Worm (Caenorhabditis elegans): ENCODE data around the gene str-123.

Gene str-123

DNA sequence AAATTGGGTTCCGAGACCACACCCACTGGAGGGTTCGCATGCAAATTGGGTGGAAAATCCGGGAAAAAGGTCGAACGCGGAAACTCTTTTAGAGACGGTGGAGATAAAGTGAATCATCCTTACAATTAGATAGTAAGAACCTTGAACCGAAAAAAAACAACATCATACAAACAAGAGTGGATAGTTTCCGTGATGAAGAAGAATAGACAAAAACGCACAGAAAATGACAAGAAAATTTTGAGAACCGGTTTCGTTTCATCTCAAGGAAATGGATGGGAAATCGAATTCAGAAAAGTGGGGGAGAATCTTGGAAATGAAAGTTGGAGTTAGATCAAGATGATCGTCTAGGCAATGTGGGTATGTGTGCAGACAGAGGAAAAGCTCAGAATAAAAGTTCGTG lies 25.2 kb downstream of the str-123 start:
- no peak for TF ChIP-seq lin-38 (GFP tag; IDR thresholded peaks at IDR 0.05)
- TF ChIP-seq dve-1 (tag; optimal IDR thresholded peaks at IDR 0.05; ENCODE audit: insufficient read depth), result no peak
- peak; percentile 23 for TF ChIP-seq aha-1 (tag)
- TF ChIP-seq dmd-9 (GFP tag; IDR thresholded peaks at IDR 0.05), result no peak
- TF ChIP-seq nhr-48 (tag; optimal IDR thresholded peaks at IDR 0.05), result no peak

DNA sequence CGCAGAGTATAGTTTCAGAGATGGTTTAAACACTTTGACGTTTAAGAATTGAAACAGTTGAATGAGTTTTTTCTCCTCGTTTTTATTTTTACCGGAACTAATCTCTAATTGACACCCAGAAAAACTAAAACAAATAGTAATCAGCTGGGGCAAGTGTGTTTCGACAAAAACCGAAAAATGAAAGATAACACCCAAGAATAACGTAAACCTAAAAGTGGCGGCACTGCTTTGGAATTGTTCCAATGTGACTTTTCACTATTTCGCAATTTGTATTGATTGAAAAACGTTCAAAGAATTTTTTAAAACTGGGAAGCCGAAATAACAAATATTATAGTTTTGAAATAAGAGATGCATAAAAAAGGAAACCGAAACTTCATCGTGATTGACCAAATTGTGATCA lies 28.6 kb downstream of the str-123 start:
- no peak for TF ChIP-seq dmd-9 (GFP tag; IDR thresholded peaks at IDR 0.05)
- TF ChIP-seq ctbp-1 (GFP tag; IDR thresholded peaks at IDR 0.05), result no peak
- TF ChIP-seq attf-4 (tag; optimal IDR thresholded peaks at IDR 0.05), result no peak
- no peak for TF ChIP-seq daf-19 (GFP tag; conservative IDR thresholded peaks at IDR 0.05)
- no peak for TF ChIP-seq daf-16 (GFP tag; optimal IDR thresholded peaks at IDR 0.05)
- peak; percentile 74 for TF ChIP-seq daf-16 (tag; optimal IDR thresholded peaks at IDR 0.05)
- TF ChIP-seq egl-27 (tag; optimal IDR thresholded peaks at IDR 0.05), result no peak
- no peak for TF ChIP-seq fkh-10 (GFP tag; optimal IDR thresholded peaks at IDR 0.05)
- no peak for TF ChIP-seq set-16 (GFP tag; IDR thresholded peaks at IDR 0.05)
- TF ChIP-seq nhr-111 (GFP tag; optimal IDR thresholded peaks at IDR 0.05), result no peak
- TF ChIP-seq nhr-28 (tag; optimal IDR thresholded peaks at IDR 0.05), result peak; percentile 33
- TF ChIP-seq dmd-6 (GFP tag; IDR thresholded peaks at IDR 0.05), result peak; percentile 20; the same call in 1 of the 2 replicates
- TF ChIP-seq lin-15B (tag; optimal IDR thresholded peaks at IDR 0.05), result no peak
- TF ChIP-seq mdl-1 (tag; optimal IDR thresholded peaks at IDR 0.05), result no peak
- TF ChIP-seq vab-7 (GFP tag; IDR thresholded peaks at IDR 0.05), result no peak
- no peak for TF ChIP-seq ama-1 (optimal IDR thresholded peaks at IDR 0.05)
- TF ChIP-seq egl-43 (GFP tag; IDR thresholded peaks at IDR 0.05), result no peak
- no peak for TF ChIP-seq F44E2.7 (GFP tag; IDR thresholded peaks at IDR 0.05)
- no peak for TF ChIP-seq aha-1 (tag)
- no peak for TF ChIP-seq ceh-20 (GFP tag; IDR thresholded peaks at IDR 0.05)
- no peak for TF ChIP-seq dve-1 (tag; optimal IDR thresholded peaks at IDR 0.05; ENCODE audit: insufficient read depth)
- no peak for TF ChIP-seq mes-2 (tag; optimal IDR thresholded peaks at IDR 0.05; ENCODE audit: poor library complexity, severe bottlenecking)
- no peak for TF ChIP-seq aly-2 (tag; optimal IDR thresholded peaks at IDR 0.05)
- TF ChIP-seq pqm-1 (tag; optimal IDR thresholded peaks at IDR 0.05), result peak; percentile 24
- TF ChIP-seq F10B5.3 (tag; optimal IDR thresholded peaks at IDR 0.05), result no peak
- TF ChIP-seq madf-5 (GFP tag; IDR thresholded peaks at IDR 0.05), result no peak
- no peak for TF ChIP-seq php-3 (GFP tag; IDR thresholded peaks at IDR 0.05)
- TF ChIP-seq F26F4.8 (GFP tag; conservative IDR thresholded peaks at IDR 0.05), result no peak
- no peak for TF ChIP-seq nhr-11 (tag; optimal IDR thresholded peaks at IDR 0.05)

DNA sequence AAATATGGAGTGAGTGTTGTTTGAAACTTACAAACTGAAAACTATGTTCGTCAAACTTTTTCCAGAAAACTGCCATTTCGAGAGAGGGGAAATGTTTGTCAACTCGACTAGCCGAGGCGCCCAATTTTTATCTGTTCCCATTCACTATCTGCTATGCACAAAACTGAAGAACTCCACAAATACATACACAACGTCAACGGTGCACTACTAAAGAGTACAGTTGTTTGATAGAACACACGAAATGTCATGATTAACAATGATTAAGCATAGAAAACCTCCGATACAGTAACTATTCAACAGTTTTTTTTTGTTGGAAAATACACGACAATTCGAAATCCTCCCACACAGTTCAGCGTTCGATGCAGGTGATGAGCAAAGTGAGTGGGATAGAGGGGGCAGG lies 29.4 kb downstream of the str-123 start:
- TF ChIP-seq nhr-28 (tag; optimal IDR thresholded peaks at IDR 0.05), result peak; percentile 62
- TF ChIP-seq pqm-1 (tag; optimal IDR thresholded peaks at IDR 0.05), result peak; percentile 32
- TF ChIP-seq unc-130 (GFP tag; optimal IDR thresholded peaks at IDR 0.05), result no peak
- TF ChIP-seq mep-1 (tag; optimal IDR thresholded peaks at IDR 0.05), result no peak
- no peak for TF ChIP-seq daf-16 (GFP tag; optimal IDR thresholded peaks at IDR 0.05)
- TF ChIP-seq daf-16 (tag; optimal IDR thresholded peaks at IDR 0.05), result peak; percentile 75

DNA sequence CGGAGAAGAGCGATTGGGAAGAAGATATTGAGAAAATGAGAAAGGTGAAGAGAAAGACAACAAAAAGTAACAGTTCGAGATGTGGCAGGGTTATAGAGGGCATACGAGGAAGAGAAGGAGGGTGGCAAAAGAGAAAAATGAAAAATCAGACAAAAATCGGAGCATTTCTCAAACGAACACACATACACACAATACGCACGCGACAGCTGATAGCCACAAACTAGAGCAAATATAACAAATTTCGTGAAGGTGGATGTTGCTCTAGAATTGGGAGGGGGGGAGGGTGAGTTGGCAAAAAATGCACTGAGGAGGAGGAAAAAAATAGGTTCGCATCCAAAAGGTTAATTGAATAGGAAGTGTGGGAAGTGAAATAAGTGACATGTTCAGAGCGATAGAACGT lies 35.0 kb downstream of the str-123 start:
- TF ChIP-seq nhr-28 (tag; optimal IDR thresholded peaks at IDR 0.05), result peak; percentile 6
- TF ChIP-seq unc-62 (GFP tag; optimal IDR thresholded peaks at IDR 0.05 in 1 of 2), result peak in 1 of 2 experiments; percentile 39
- TF ChIP-seq unc-62 (tag; optimal IDR thresholded peaks at IDR 0.05), result no peak
- no peak for TF ChIP-seq F10B5.3 (tag; optimal IDR thresholded peaks at IDR 0.05)
- TF ChIP-seq nhr-11 (tag; optimal IDR thresholded peaks at IDR 0.05), result no peak
- no peak for TF ChIP-seq ceh-28 (tag; optimal IDR thresholded peaks at IDR 0.05)

DNA sequence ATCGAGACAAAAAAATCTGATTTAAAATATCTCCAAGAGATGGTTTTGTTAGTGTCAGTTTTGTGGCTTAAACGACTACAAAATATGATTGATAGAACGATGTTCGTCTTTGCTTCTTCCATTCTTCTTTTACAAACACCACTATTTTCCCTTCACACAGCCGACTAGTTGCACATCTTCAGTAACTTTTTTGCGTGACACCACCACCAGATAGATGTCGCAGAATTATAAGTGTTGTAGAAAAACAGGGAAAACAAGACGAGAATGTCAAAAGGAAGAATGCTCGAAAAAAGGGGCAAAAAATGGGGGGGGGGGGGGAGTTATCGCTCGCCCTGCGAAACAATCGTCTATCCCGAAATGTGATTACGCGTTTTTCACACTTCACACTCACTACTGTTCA lies 36.6 kb downstream of the str-123 start:
- TF ChIP-seq unc-62 (GFP tag; optimal IDR thresholded peaks at IDR 0.05 in 1 of 2), result peak in 1 of 2 experiments; percentile 97
- no peak for TF ChIP-seq unc-62 (tag; optimal IDR thresholded peaks at IDR 0.05)
- TF ChIP-seq vab-7 (GFP tag; IDR thresholded peaks at IDR 0.05), result no peak

Data from whole organism, L4 larva.